Fruit fly (Drosophila melanogaster) whole organism, embryonic: Measurements from ENCODE around the gene CG1161.

Source experiments
- Asciz ChIP-seq: fragments of 200-800 bp; sonication (Bioruptor generic); optimal IDR thresholded peaks from 2 replicates; lab custom pipeline; 2017; ENCODE audit warnings: missing biosample characterization, mild to moderate bottlenecking, missing genetic modification characterization, missing genetic modification reagents
- CG10147 ChIP-seq: fragments of 200-800 bp; sonication (Bioruptor generic); optimal IDR thresholded peaks from 2 replicates; lab custom pipeline; 2019; ENCODE audit warnings: missing biosample characterization, mild to moderate bottlenecking, missing genetic modification characterization, moderate library complexity
- CG10267 ChIP-seq: fragments of 200-800 bp; sonication (Bioruptor generic); optimal IDR thresholded peaks from 2 replicates; lab custom pipeline; 2018; ENCODE audit warnings: missing biosample characterization, mild to moderate bottlenecking, missing genetic modification characterization, moderate library complexity
- CG12155 ChIP-seq: fragments of 200-800 bp; sonication (Bioruptor generic); optimal IDR thresholded peaks from 3 replicates; lab custom pipeline; 2016; ENCODE audit warnings: missing biosample characterization, missing genetic modification characterization
- CG1233 ChIP-seq: fragments of 200-800 bp; sonication (Bioruptor generic); optimal IDR thresholded peaks from 4 replicates; lab custom pipeline; 2018; ENCODE audit warnings: missing biosample characterization, mild to moderate bottlenecking, missing genetic modification characterization
- CG13424 ChIP-seq: fragments of 200-800 bp; sonication (Bioruptor generic); optimal IDR thresholded peaks from 2 replicates; lab custom pipeline; 2019; ENCODE audit warnings: missing biosample characterization, mild to moderate bottlenecking, missing genetic modification characterization, moderate library complexity
- CG15011 ChIP-seq: fragments of 200-800 bp; sonication (Bioruptor generic); optimal IDR thresholded peaks from 3 replicates; lab custom pipeline; 2018; ENCODE audit warnings: missing biosample characterization, mild to moderate bottlenecking, missing genetic modification characterization
- CG16815 ChIP-seq: fragments of 200-800 bp; sonication (Bioruptor generic); optimal IDR thresholded peaks from 3 replicates; lab custom pipeline; 2017; ENCODE audit warnings: missing biosample characterization, mild to moderate bottlenecking, missing genetic modification characterization
- CG16863 ChIP-seq: fragments of 200-800 bp; sonication (Bioruptor generic); optimal IDR thresholded peaks from 3 replicates; lab custom pipeline; 2016; ENCODE audit warnings: missing biosample characterization, missing genetic modification characterization
- CG18262 ChIP-seq: fragments of 200-800 bp; optimal IDR thresholded peaks from 3 replicates; lab custom pipeline; 2019; ENCODE audit warnings: missing biosample characterization, mild to moderate bottlenecking, missing genetic modification characterization, moderate library complexity
- CG18599 ChIP-seq: fragments of 200-800 bp; sonication (Bioruptor generic); optimal IDR thresholded peaks from 3 replicates; lab custom pipeline; 2017; ENCODE audit warnings: missing biosample characterization, missing genetic modification characterization, mild to moderate bottlenecking, moderate library complexity, missing genetic modification reagents
- CG31224 ChIP-seq: fragments of 200-800 bp; sonication (Bioruptor generic); IDR thresholded peaks from 2 replicates; pipeline ENCODE4 v1.3.6; 2022; ENCODE audit warnings: missing biosample characterization, missing genetic modification characterization
- CG32767 ChIP-seq: fragments of 200-800 bp; sonication (Bioruptor generic); IDR thresholded peaks from 2 replicates; pipeline ENCODE4 v1.3.6; 2022; ENCODE audit warnings: missing biosample characterization, missing genetic modification characterization
- CG3407 ChIP-seq: fragments of 200-800 bp; sonication (Bioruptor generic); optimal IDR thresholded peaks from 2 replicates; lab custom pipeline; 2018; ENCODE audit warnings: missing biosample characterization, mild to moderate bottlenecking, missing genetic modification characterization
- CG3726 ChIP-seq: fragments of 200-800 bp; sonication (Bioruptor generic); IDR thresholded peaks from 3 replicates; pipeline ENCODE4, ENCODE4 v1.3.6; 2022; ENCODE audit warnings: missing biosample characterization, missing genetic modification characterization
- CG4820 ChIP-seq: fragments of 200-800 bp; sonication (Bioruptor generic); optimal IDR thresholded peaks from 3 replicates; lab custom pipeline; 2016; ENCODE audit warnings: missing biosample characterization, missing genetic modification characterization
- CG6813 ChIP-seq: fragments of 200-800 bp; sonication (Bioruptor generic); optimal IDR thresholded peaks from 2 replicates; lab custom pipeline; 2017; ENCODE audit warnings: missing biosample characterization, missing genetic modification characterization, mild to moderate bottlenecking, moderate library complexity, missing genetic modification reagents
- CG6854 ChIP-seq: fragments of 200-800 bp; sonication (Bioruptor generic); optimal IDR thresholded peaks from 3 replicates; lab custom pipeline; 2017; ENCODE audit warnings: missing biosample characterization, mild to moderate bottlenecking, missing genetic modification characterization
- CG8089 ChIP-seq: fragments of 200-800 bp; sonication (Bioruptor generic); optimal IDR thresholded peaks from 3 replicates; lab custom pipeline; 2016; ENCODE audit warnings: missing biosample characterization, missing genetic modification characterization
- Deaf1 ChIP-seq: fragments of 200-800 bp; optimal IDR thresholded peaks from 3 replicates; lab custom pipeline; 2019; ENCODE audit warnings: missing biosample characterization, mild to moderate bottlenecking, missing genetic modification characterization, moderate library complexity
- GATAe ChIP-seq: fragments of 200-800 bp; sonication (Bioruptor generic); conservative IDR thresholded peaks from 2 replicates; pipeline ENCODE4 v1.3.6; 2022; ENCODE audit warnings: missing biosample characterization, missing genetic modification characterization
- Lhr ChIP-seq: fragments of 200-800 bp; sonication (Bioruptor generic); optimal IDR thresholded peaks from 3 replicates; lab custom pipeline; 2017; ENCODE audit warnings: mild to moderate bottlenecking, missing biosample characterization, missing genetic modification reagents, missing genetic modification characterization
- MTF-1 ChIP-seq: fragments of 200-800 bp; sonication (Bioruptor generic); optimal IDR thresholded peaks from 2 replicates; lab custom pipeline; 2018; ENCODE audit warnings: missing biosample characterization, mild to moderate bottlenecking, missing genetic modification characterization, borderline replicate concordance
- Nf-YB ChIP-seq: fragments of 200-800 bp; sonication (Bioruptor generic); optimal IDR thresholded peaks from 3 replicates; lab custom pipeline; 2019; ENCODE audit warnings: missing biosample characterization, mild to moderate bottlenecking, missing genetic modification characterization, moderate library complexity
- Sox102F ChIP-seq: fragments of 200-800 bp; sonication (Bioruptor generic); optimal IDR thresholded peaks from 2 replicates; lab custom pipeline; 2018; ENCODE audit warnings: missing biosample characterization, mild to moderate bottlenecking, missing genetic modification characterization, moderate library complexity
- Sry-β ChIP-seq: fragments of 200-800 bp; sonication (Bioruptor generic); optimal IDR thresholded peaks from 2 replicates; lab custom pipeline; 2018; ENCODE audit warnings: missing biosample characterization, mild to moderate bottlenecking, missing genetic modification characterization, moderate library complexity
- Sry-δ ChIP-seq: fragments of 200-800 bp; sonication (Bioruptor generic); optimal IDR thresholded peaks from 2 replicates; lab custom pipeline; 2016; ENCODE audit warnings: missing biosample characterization, missing genetic modification characterization
- ab ChIP-seq: fragments of 200-800 bp; sonication (Bioruptor generic); optimal IDR thresholded peaks from 2 replicates; lab custom pipeline; 2016; ENCODE audit warnings: missing biosample characterization, missing genetic modification characterization
- abd-A ChIP-seq: fragments of 200-800 bp; sonication (Bioruptor generic); optimal IDR thresholded peaks from 3 replicates; lab custom pipeline; 2019; ENCODE audit warnings: missing biosample characterization, mild to moderate bottlenecking, missing genetic modification characterization, moderate library complexity
- ap ChIP-seq: fragments of 200-800 bp; sonication (Bioruptor generic); IDR thresholded peaks from 2 replicates; pipeline ENCODE4 v1.3.6; 2022; ENCODE audit warnings: missing biosample characterization, missing genetic modification characterization
- bab2 ChIP-seq: fragments of 200-800 bp; sonication (Bioruptor generic); optimal IDR thresholded peaks from 2 replicates; lab custom pipeline; 2016; ENCODE audit warnings: missing biosample characterization, missing genetic modification characterization
- bbx ChIP-seq: fragments of 200-800 bp; sonication (Bioruptor generic); IDR thresholded peaks from 2 replicates; pipeline ENCODE4 v1.3.6; 2022; ENCODE audit warnings: missing biosample characterization, missing genetic modification characterization; ENCODE audit not compliant: partially characterized antibody
- br ChIP-seq: fragments of >200 bp; optimal IDR thresholded peaks from 2 replicates; lab custom pipeline; 2017
- crol ChIP-seq: fragments of 200-800 bp; sonication (Bioruptor generic); IDR thresholded peaks from 2 replicates; pipeline ENCODE4 v1.3.6; 2022; ENCODE audit warnings: missing biosample characterization, missing genetic modification characterization
- dimm ChIP-seq: fragments of 200-800 bp; sonication (Bioruptor generic); IDR thresholded peaks from 2 replicates; pipeline ENCODE4 v1.3.6; 2022; ENCODE audit warnings: missing biosample characterization, missing genetic modification characterization
- disco-r ChIP-seq: fragments of 200-800 bp; sonication (Bioruptor generic); optimal IDR thresholded peaks from 2 replicates; lab custom pipeline; 2016; ENCODE audit warnings: missing biosample characterization, missing genetic modification characterization
- dmrt11E ChIP-seq: fragments of 200-800 bp; sonication (Bioruptor generic); optimal IDR thresholded peaks from 3 replicates; lab custom pipeline; 2018; ENCODE audit warnings: missing biosample characterization, mild to moderate bottlenecking, missing genetic modification characterization, moderate library complexity
- fd102C ChIP-seq: fragments of 200-800 bp; sonication (Bioruptor generic); optimal IDR thresholded peaks from 2 replicates; lab custom pipeline; 2018; ENCODE audit warnings: missing biosample characterization, mild to moderate bottlenecking, missing genetic modification characterization, moderate library complexity
- hbn ChIP-seq: fragments of 200-800 bp; sonication (Bioruptor generic); IDR thresholded peaks from 2 replicates; pipeline ENCODE4 v1.3.6; 2022; ENCODE audit warnings: missing biosample characterization, missing genetic modification characterization; ENCODE audit not compliant: partially characterized antibody
- hkb ChIP-seq, 2 experiments: fragments of 200-800 bp in 1 of 2; fragments of >200 bp in 1 of 2; sonication (Bioruptor generic) in 1 of 2; IDR thresholded peaks in 1 of 2; optimal IDR thresholded peaks in 1 of 2; 2 replicates each; pipeline versions ENCODE4 v1.3.6 to Lab custom; 2017 to 2022; ENCODE audit warnings: missing biosample characterization in 1 of 2, missing genetic modification characterization in 1 of 2
- insv ChIP-seq, 2 experiments: fragments of 200-800 bp; sonication (Bioruptor generic); optimal IDR thresholded peaks; 3 replicates each; lab custom pipeline; 2016 to 2018; ENCODE audit warnings: missing biosample characterization in 2 of 2, missing genetic modification characterization in 2 of 2
- sc ChIP-seq, 3 experiments: fragments of >200 bp in 2 of 3; fragments of 200-800 bp in 1 of 3; sonication (Bioruptor generic) in 1 of 3; optimal IDR thresholded peaks; 2 replicates in 2 of 3; 3 replicates in 1 of 3; lab custom pipeline; 2017; ENCODE audit warnings: mild to moderate bottlenecking in 1 of 3, missing biosample characterization in 1 of 3, missing genetic modification characterization in 1 of 3, missing genetic modification reagents in 1 of 3
- schlank ChIP-seq: fragments of 200-800 bp; sonication (Bioruptor generic); optimal IDR thresholded peaks from 2 replicates; lab custom pipeline; 2018; ENCODE audit warnings: missing biosample characterization, mild to moderate bottlenecking, missing genetic modification characterization
- sens ChIP-seq: fragments of 200-800 bp; sonication (Bioruptor generic); peaks from one replicate; lab custom pipeline; 2016; ENCODE audit warnings: missing biosample characterization, missing genetic modification characterization
- sr ChIP-seq: fragments of 200-800 bp; sonication (Bioruptor generic); IDR thresholded peaks from 3 replicates; pipeline ENCODE4 v1.3.6; 2022; ENCODE audit warnings: missing biosample characterization, missing genetic modification characterization
- tap ChIP-seq: fragments of 200-800 bp; optimal IDR thresholded peaks from 3 replicates; lab custom pipeline; 2019; ENCODE audit warnings: missing biosample characterization, mild to moderate bottlenecking, missing genetic modification characterization, moderate library complexity
- vvl ChIP-seq: fragments of 200-800 bp; sonication (Bioruptor generic); IDR thresholded peaks from 2 replicates; pipeline ENCODE4 v1.3.6; 2022; ENCODE audit warnings: missing biosample characterization, missing genetic modification characterization
- wdn ChIP-seq: fragments of 200-800 bp; sonication (Bioruptor generic); IDR thresholded peaks from 2 replicates; pipeline ENCODE4 v1.3.6; 2022; ENCODE audit warnings: missing biosample characterization, missing genetic modification characterization
- zen2 ChIP-seq: fragments of 200-800 bp; sonication (Bioruptor generic); IDR thresholded peaks from 3 replicates; pipeline ENCODE4 v1.3.6; 2022; ENCODE audit warnings: missing biosample characterization, missing genetic modification characterization; ENCODE audit not compliant: partially characterized antibody
- zfh2 ChIP-seq: fragments of 200-800 bp; sonication (Bioruptor generic); optimal IDR thresholded peaks from 2 replicates; lab custom pipeline; 2016; ENCODE audit warnings: missing biosample characterization, missing genetic modification characterization

Gene CG1161

dm6 chr3R:5327911-5328310 is 27.0 kb upstream of the CG1161 start (continued):
- TF ChIP-seq hbn (GFP tag; lab: Robert Waterston, UW) (no peak), Sry-β (no peak), bab2 (GFP tag; lab: Kevin White, UChicago) (no peak), ap (GFP tag; lab: Robert Waterston, UW) (no peak), CG13424 (tag; lab: Kevin White, UChicago) (peak; percentile 12), CG16863 (no peak), CG12155 (no peak), ab (no peak), dmrt11E (peak; percentile 61), Nf-YB (peak; percentile 55), br (lab: Kevin White, UChicago) (no peak), bbx (GFP tag; lab: Robert Waterston, UW) (no peak), tap (tag; lab: Kevin White, UChicago) (no peak), zfh2 (GFP tag; lab: Kevin White, UChicago) (no peak), crol (GFP tag; lab: Robert Waterston, UW) (0 out of 2 replicates have a peak, but pooled peaks have one; percentile 19), CG1233 (GFP tag; lab: Kevin White, UChicago) (peak; percentile 23), Asciz (GFP tag; lab: Kevin White, UChicago) (peak; percentile 39), CG3407 (GFP tag; lab: Kevin White, UChicago) (peak; percentile 19), CG18599 (GFP tag; lab: Kevin White, UChicago) (no peak), vvl (no peak), dimm (GFP tag; lab: Robert Waterston, UW) (no peak), CG6854 (GFP tag; lab: Kevin White, UChicago) (no peak), MTF-1 (GFP tag; lab: Kevin White, UChicago) (no peak), CG32767 (GFP tag; lab: Robert Waterston, UW) (no peak), sc (optimal IDR thresholded peaks at IDR 0.05; lab: Kevin White, UChicago) (no peak), sc (GFP tag; optimal IDR thresholded peaks at IDR 0.05; lab: Kevin White, UChicago) (peak; percentile 48), GATAe (GFP tag; lab: Robert Waterston, UW) (no peak), CG3726 (GFP tag; lab: Robert Waterston, UW) (no peak), hkb (optimal IDR thresholded peaks at IDR 0.05; lab: Kevin White, UChicago) (no peak), hkb (GFP tag; IDR thresholded peaks at IDR 0.05; lab: Robert Waterston, UW) (no peak), CG6813 (peak; percentile 23), wdn (GFP tag; lab: Robert Waterston, UW) (no peak), disco-r (GFP tag; lab: Kevin White, UChicago) (no peak), CG16815 (GFP tag; lab: Kevin White, UChicago) (no peak), CG8089 (GFP tag; lab: Kevin White, UChicago) (no peak), sens (GFP tag; lab: Kevin White, UChicago) (peak; percentile 89), CG18262 (tag; lab: Kevin White, UChicago) (peak; percentile 20), Deaf1 (tag; lab: Kevin White, UChicago) (no peak), CG15011 (no peak), Sox102F (GFP tag; lab: Kevin White, UChicago) (no peak), CG4820 (peak; percentile 8), Lhr (GFP tag; lab: Kevin White, UChicago) (peak; percentile 13), CG10267 (no peak), fd102C (GFP tag; lab: Kevin White, UChicago) (peak; percentile 85), sr (no peak), insv (GFP tag; optimal IDR thresholded peaks at IDR 0.05; lab: Kevin White, UChicago) (no peak), Sry-δ (GFP tag; lab: Kevin White, UChicago) (no peak), zen2 (no peak), abd-A (no peak), CG10147 (no peak), schlank (no peak), CG31224 (GFP tag; lab: Robert Waterston, UW) (no peak)
